Worm (Caenorhabditis elegans) whole organism, late embryonic: Measurements from ENCODE around the gene C29F3.7.

Experiments
- C08G9.2 ChIP-seq: sonication (generic microtip); optimal IDR thresholded peaks from 2 replicates; lab custom pipeline; 2016; ENCODE audit warnings: mild to moderate bottlenecking, missing genetic modification characterization, moderate library complexity, missing compliant biosample characterization
- F13H6.1 ChIP-seq: sonication (generic microtip); optimal IDR thresholded peaks from 2 replicates; lab custom pipeline; 2016; ENCODE audit warnings: missing genetic modification characterization, missing compliant biosample characterization
- K02D7.2 ChIP-seq: sonication (generic microtip); optimal IDR thresholded peaks from 2 replicates; lab custom pipeline; 2017; ENCODE audit warnings: mild to moderate bottlenecking, missing genetic modification characterization, missing compliant biosample characterization
- K09A11.1 ChIP-seq: sonication (generic microtip); optimal IDR thresholded peaks from 2 replicates; lab custom pipeline; 2017; ENCODE audit warnings: antibody characterized with exemption, mild to moderate bottlenecking, missing genetic modification characterization, missing compliant biosample characterization; ENCODE audit not compliant: insufficient read depth
- T23F11.4 ChIP-seq: fragments of 200-800 bp; sonication (Bioruptor generic); optimal IDR thresholded peaks from 2 replicates; lab custom pipeline; 2018; ENCODE audit warnings: mild to moderate bottlenecking, missing genetic modification characterization, missing compliant biosample characterization
- ahr-1 ChIP-seq: sonication (generic microtip); optimal IDR thresholded peaks from 2 replicates; lab custom pipeline; 2016; ENCODE audit warnings: missing genetic modification characterization, missing compliant biosample characterization
- ama-1 ChIP-seq: fragments of 150-350 bp; optimal IDR thresholded peaks from 2 replicates; lab custom pipeline; 2014
- ceh-18 ChIP-seq: sonication (generic microtip); optimal IDR thresholded peaks from 2 replicates; lab custom pipeline; 2016; ENCODE audit warnings: missing genetic modification characterization, missing compliant biosample characterization
- ceh-19 ChIP-seq: fragments of 200-800 bp; sonication (Bioruptor generic); optimal IDR thresholded peaks from 2 replicates; lab custom pipeline; 2018; ENCODE audit warnings: mild to moderate bottlenecking, missing genetic modification characterization, missing compliant biosample characterization
- ceh-2 ChIP-seq: sonication (generic microtip); optimal IDR thresholded peaks from 2 replicates; lab custom pipeline; 2016; ENCODE audit warnings: missing genotype, missing genetic modification characterization, missing compliant biosample characterization
- ceh-24 ChIP-seq: sonication (generic microtip); optimal IDR thresholded peaks from 2 replicates; lab custom pipeline; 2016; ENCODE audit warnings: mild to moderate bottlenecking, missing genetic modification characterization, missing compliant biosample characterization
- ceh-30 ChIP-seq: fragments of 150-350 bp; optimal IDR thresholded peaks from 2 replicates; lab custom pipeline; 2014; ENCODE audit warnings: missing biosample characterization, missing genetic modification characterization
- ceh-45 ChIP-seq: fragments of 200-800 bp; sonication (Bioruptor generic); IDR thresholded peaks from 2 replicates; pipeline ENCODE4 v1.3.6; 2022; ENCODE audit warnings: missing genetic modification reagents, missing genetic modification characterization, missing compliant biosample characterization
- ceh-48 ChIP-seq: sonication (generic microtip); optimal IDR thresholded peaks from 2 replicates; lab custom pipeline; 2016; ENCODE audit warnings: missing genetic modification characterization, inconsistent platforms, missing compliant biosample characterization
- che-1 ChIP-seq: sonication (generic microtip); optimal IDR thresholded peaks from 2 replicates; lab custom pipeline; 2016; ENCODE audit warnings: mild to moderate bottlenecking, missing genetic modification characterization, missing compliant biosample characterization
- elt-4 ChIP-seq: sonication (generic microtip); optimal IDR thresholded peaks from 2 replicates; lab custom pipeline; 2016; ENCODE audit warnings: missing genetic modification characterization, missing compliant biosample characterization
- eyg-1 ChIP-seq: sonication (generic microtip); optimal IDR thresholded peaks from 2 replicates; lab custom pipeline; 2016; ENCODE audit warnings: missing genotype, missing genetic modification characterization, missing compliant biosample characterization
- fkh-10 ChIP-seq: fragments of 150-350 bp; optimal IDR thresholded peaks from 2 replicates; lab custom pipeline; 2014; ENCODE audit warnings: missing biosample characterization, missing genetic modification reagents, missing genetic modification characterization
- hlh-15 ChIP-seq: sonication (generic microtip); optimal IDR thresholded peaks from 2 replicates; lab custom pipeline; 2016; ENCODE audit warnings: missing genetic modification characterization, missing compliant biosample characterization
- hlh-6 ChIP-seq: sonication (generic microtip); optimal IDR thresholded peaks from 2 replicates; lab custom pipeline; 2016; ENCODE audit warnings: missing genotype, missing genetic modification characterization, missing compliant biosample characterization
- hlh-8 ChIP-seq: sonication (generic microtip); optimal IDR thresholded peaks from 2 replicates; lab custom pipeline; 2016; ENCODE audit warnings: missing genotype, missing genetic modification characterization, missing compliant biosample characterization
- lim-6 ChIP-seq: sonication (generic microtip); optimal IDR thresholded peaks from 2 replicates; lab custom pipeline; 2016; ENCODE audit warnings: missing genetic modification characterization, missing compliant biosample characterization
- lin-11 ChIP-seq: fragments of 200-800 bp; sonication (Bioruptor generic); optimal IDR thresholded peaks from 2 replicates; lab custom pipeline; 2018; ENCODE audit warnings: mild to moderate bottlenecking, missing genetic modification characterization, missing compliant biosample characterization
- mec-3 ChIP-seq: sonication (generic microtip); optimal IDR thresholded peaks from 2 replicates; lab custom pipeline; 2016; ENCODE audit warnings: borderline replicate concordance, missing genetic modification characterization, missing compliant biosample characterization
- nhr-11 ChIP-seq: fragments of 150-350 bp; optimal IDR thresholded peaks from 2 replicates; lab custom pipeline; 2014; ENCODE audit warnings: missing biosample characterization, missing genetic modification characterization
- nhr-232 ChIP-seq: sonication (generic microtip); optimal IDR thresholded peaks from 2 replicates; lab custom pipeline; 2016; ENCODE audit warnings: missing genetic modification characterization, missing compliant biosample characterization
- npax-4 ChIP-seq: sonication (generic microtip); optimal IDR thresholded peaks from 2 replicates; lab custom pipeline; 2016; ENCODE audit warnings: missing genetic modification characterization, missing compliant biosample characterization
- odd-2 ChIP-seq: sonication (generic microtip); optimal IDR thresholded peaks from 2 replicates; lab custom pipeline; 2017; ENCODE audit warnings: antibody characterized with exemption, mild to moderate bottlenecking, missing genetic modification characterization, missing compliant biosample characterization
- pat-9 ChIP-seq: fragments of 200-800 bp; sonication (Bioruptor generic); optimal IDR thresholded peaks from 2 replicates; lab custom pipeline; 2018; ENCODE audit warnings: mild to moderate bottlenecking, missing genetic modification characterization, moderate library complexity, missing compliant biosample characterization
- pax-1 ChIP-seq: fragments of 150-350 bp; optimal IDR thresholded peaks from 2 replicates; lab custom pipeline; 2014; ENCODE audit warnings: missing biosample characterization, missing genetic modification characterization
- pqm-1 ChIP-seq: sonication (generic microtip); optimal IDR thresholded peaks from 2 replicates; lab custom pipeline; 2016; ENCODE audit warnings: missing genetic modification characterization, missing compliant biosample characterization
- pros-1 ChIP-seq: fragments of 150-350 bp; optimal IDR thresholded peaks from 2 replicates; lab custom pipeline; 2014; ENCODE audit warnings: missing biosample characterization, missing genetic modification reagents, missing genetic modification characterization
- rnt-1 ChIP-seq: sonication (generic microtip); optimal IDR thresholded peaks from 2 replicates; lab custom pipeline; 2016; ENCODE audit warnings: missing genetic modification characterization, missing compliant biosample characterization
- sox-2 ChIP-seq: fragments of 200-800 bp; sonication (Bioruptor generic); IDR thresholded peaks from 2 replicates; pipeline ENCODE4 v1.3.6; 2022; ENCODE audit warnings: missing genetic modification reagents, missing genetic modification characterization, missing compliant biosample characterization
- sox-4 ChIP-seq: sonication (generic microtip); optimal IDR thresholded peaks from 2 replicates; lab custom pipeline; 2017; ENCODE audit warnings: mild to moderate bottlenecking, missing genetic modification characterization, inconsistent platforms, missing compliant biosample characterization
- tbx-7 ChIP-seq: sonication (generic microtip); optimal IDR thresholded peaks from 2 replicates; lab custom pipeline; 2016; ENCODE audit warnings: missing genotype, missing genetic modification characterization, missing compliant biosample characterization
- unc-3 ChIP-seq, 2 experiments: fragments of 200-800 bp in 1 of 2; sonication (Bioruptor generic) in 1 of 2; sonication (generic microtip) in 1 of 2; conservative IDR thresholded peaks in 1 of 2; optimal IDR thresholded peaks in 1 of 2; 2 replicates each; pipeline versions ENCODE4 v1.3.6 to Lab custom; 2016 to 2022; ENCODE audit warnings: missing compliant biosample characterization in 2 of 2, missing genetic modification characterization in 2 of 2, missing genetic modification reagents in 1 of 2
- unc-55 ChIP-seq: sonication (generic microtip); optimal IDR thresholded peaks from 2 replicates; lab custom pipeline; 2017; ENCODE audit warnings: missing biosample characterization, missing genetic modification reagents, missing genetic modification characterization
- unc-86 ChIP-seq: sonication (generic microtip); optimal IDR thresholded peaks from 2 replicates; lab custom pipeline; 2016; ENCODE audit warnings: missing genetic modification characterization, missing compliant biosample characterization
- ztf-16 ChIP-seq: sonication (generic microtip); optimal IDR thresholded peaks from 2 replicates; lab custom pipeline; 2017; ENCODE audit warnings: missing genetic modification characterization, missing compliant biosample characterization

Gene C29F3.7

ce11 chrV:15397139-15397538 is 42.4 kb downstream of the C29F3.7 start:
- TF ChIP-seq ceh-45 (no peak), odd-2 (tag; lab: Kevin White, UChicago) (no peak), unc-86 (no peak), elt-4 (no peak), sox-2 (GFP tag; lab: Robert Waterston, UW) (no peak), nhr-232 (tag; lab: Kevin White, UChicago) (no peak)

DNA sequence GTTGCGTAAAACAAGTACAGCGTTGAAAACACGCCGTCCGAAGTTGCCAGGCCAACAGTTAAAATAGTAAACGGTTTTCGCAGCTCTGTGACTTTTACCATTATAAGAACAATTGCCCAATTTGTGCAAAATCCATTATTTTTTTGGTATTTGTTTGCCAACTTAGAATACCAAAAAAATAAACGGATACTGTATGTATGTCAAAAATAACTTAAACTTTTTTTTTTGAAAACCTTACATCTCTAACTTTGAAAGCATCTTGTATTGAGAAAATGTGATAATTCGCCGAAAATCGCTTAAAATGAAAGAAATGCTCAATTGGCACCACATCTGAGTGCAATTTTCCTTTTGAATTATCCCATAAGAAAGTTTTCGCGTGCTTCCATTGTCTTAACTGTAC is 44.0 kb downstream of the C29F3.7 start, which contains the start of gene fbxa-199:
TSS of gene fbxa-199 (minus strand) at position 101 of the 400 bp plus-strand sequence.
- no peak for TF ChIP-seq mec-3 (tag; lab: Kevin White, UChicago)
- no peak for TF ChIP-seq ceh-18 (tag; lab: Kevin White, UChicago)
- no peak for TF ChIP-seq F13H6.1 (tag; lab: Kevin White, UChicago)
- no peak for TF ChIP-seq ama-1

- TF ChIP-seq hlh-15 (tag; lab: Kevin White, UChicago) (no peak), sox-2 (GFP tag; lab: Robert Waterston, UW) (no peak), K09A11.1 (no peak), ztf-16 (tag; lab: Kevin White, UChicago) (no peak), ceh-2 (tag; lab: Kevin White, UChicago) (no peak), C08G9.2 (tag; lab: Kevin White, UChicago) (no peak), pros-1 (tag; lab: Kevin White, UChicago) (no peak), npax-4 (no peak), ceh-19 (GFP tag; lab: Kevin White, UChicago) (no peak), ahr-1 (no peak), ceh-48 (tag; lab: Kevin White, UChicago) (no peak), unc-86 (no peak), K02D7.2 (tag; lab: Kevin White, UChicago) (no peak), lin-11 (tag; lab: Kevin White, UChicago) (no peak), ama-1 (no peak), nhr-232 (tag; lab: Kevin White, UChicago) (no peak), pax-1 (tag; lab: Kevin White, UChicago) (no peak)
- TF ChIP-seq, all 69 proteins: peak for 0
Observed at ce11 chrV:15399691-15400377, 45.1 kb downstream of the C29F3.7 start, which contains the start of the genes T06E6.15 and sri-7. Gene T06E6.15, minus strand, starts transcription at chrV:15399791. Gene sri-7, plus strand, starts transcription at chrV:15400327.

DNA sequence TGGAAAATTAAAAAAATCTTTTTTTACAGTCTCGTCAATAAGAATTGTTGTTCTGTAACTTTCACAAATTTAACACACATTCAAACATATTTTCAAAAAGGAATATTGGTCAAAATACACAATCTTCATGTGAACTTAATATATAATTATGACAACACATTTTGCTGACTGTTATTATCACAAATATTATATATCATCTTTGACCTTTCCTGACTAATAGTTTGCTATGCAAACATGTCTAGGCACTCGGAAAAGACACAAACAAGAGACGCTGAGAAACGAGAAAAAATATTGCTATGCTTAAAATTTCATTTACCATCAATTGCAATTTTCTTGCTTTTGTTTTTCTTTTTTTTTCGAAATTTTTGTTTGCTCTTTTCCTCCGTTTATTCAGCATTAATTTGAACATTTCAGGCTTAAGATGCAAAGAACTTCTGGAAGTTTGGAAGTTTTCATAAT is 47.2 kb downstream of the C29F3.7 start, which contains the start of gene fbxa-135:
TSS of gene fbxa-135 (plus strand) at position 409 of the 459 bp plus-strand sequence.
- no peak for TF ChIP-seq unc-3 (GFP tag; conservative IDR thresholded peaks at IDR 0.05; lab: Robert Waterston, UW)
- no peak for TF ChIP-seq unc-3 (tag; optimal IDR thresholded peaks at IDR 0.05; lab: Kevin White, UChicago)
- TF ChIP-seq unc-55 (GFP tag; lab: Kevin White, UChicago): no peak
- TF ChIP-seq lim-6 (tag; lab: Kevin White, UChicago): no peak
- no peak for TF ChIP-seq T23F11.4 (GFP tag; lab: Kevin White, UChicago)
- TF ChIP-seq ceh-30 (tag; lab: Kevin White, UChicago): no peak
- no peak for TF ChIP-seq hlh-6 (tag; lab: Kevin White, UChicago)
- no peak for TF ChIP-seq eyg-1
- TF ChIP-seq hlh-15 (tag; lab: Kevin White, UChicago): no peak
- no peak for TF ChIP-seq fkh-10 (GFP tag; lab: Kevin White, UChicago)
- TF ChIP-seq sox-4: no peak
- TF ChIP-seq npax-4: no peak
- TF ChIP-seq ceh-18 (tag; lab: Kevin White, UChicago): no peak
- TF ChIP-seq tbx-7 (tag; lab: Kevin White, UChicago): no peak

DNA sequence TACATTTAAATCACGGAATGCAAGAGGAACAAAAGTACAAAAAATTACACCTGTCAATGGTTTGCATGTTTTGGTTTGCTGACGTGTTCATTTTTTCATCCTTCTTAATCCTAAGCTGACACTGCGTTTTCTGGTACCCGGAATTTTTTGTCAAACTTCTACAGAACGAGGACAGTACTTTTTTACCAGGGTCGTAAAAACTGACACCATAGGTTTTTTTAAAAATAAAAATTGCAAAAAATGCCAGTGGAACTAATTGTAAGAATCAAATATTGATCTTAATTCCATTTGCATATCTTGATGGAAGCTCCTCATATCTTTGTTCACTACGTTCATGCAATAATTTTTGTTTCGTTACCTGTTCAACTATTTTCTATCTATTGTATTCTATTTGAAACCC is 50.2 kb downstream of the C29F3.7 start, which contains the start of gene srh-258:
TSS of gene srh-258 (plus strand) at position 301 of the 400 bp plus-strand sequence.
- TF ChIP-seq T23F11.4 (GFP tag; lab: Kevin White, UChicago) (no peak), rnt-1 (tag; lab: Kevin White, UChicago) (no peak), pqm-1 (tag; lab: Kevin White, UChicago) (no peak), che-1 (no peak), nhr-11 (tag; lab: Kevin White, UChicago) (no peak), ceh-24 (no peak), hlh-8 (tag; lab: Kevin White, UChicago) (no peak), pat-9 (no peak), lim-6 (tag; lab: Kevin White, UChicago) (no peak)
- TF ChIP-seq, all 69 proteins: peak for 0
